Worm (Caenorhabditis elegans) whole organism, L3 larva: Measurements from ENCODE around the gene F39G3.3.
"Not testable (repeated sequence)": the region's sequence is repeated elsewhere in the genome, so short reads cannot be mapped to it uniquely, and the experiment has no call there.

Experiments
- ama-1 ChIP-seq: fragments of 150-350 bp; optimal IDR thresholded peaks from 2 replicates; lab custom pipeline; 2018
- elt-1 ChIP-seq: fragments of 150-350 bp; optimal IDR thresholded peaks from 2 replicates; lab custom pipeline; 2014; ENCODE audit warnings: missing biosample characterization, missing genetic modification characterization
- lin-39 ChIP-seq: fragments of 150-350 bp; optimal IDR thresholded peaks from 2 replicates; lab custom pipeline; 2018; ENCODE audit warnings: missing biosample characterization, missing genetic modification reagents, missing genetic modification characterization
- nhr-11 ChIP-seq: fragments of 150-350 bp; optimal IDR thresholded peaks from 2 replicates; lab custom pipeline; 2014; ENCODE audit warnings: missing biosample characterization, missing genetic modification characterization
- nhr-237 ChIP-seq: fragments of 150-350 bp; optimal IDR thresholded peaks from 2 replicates; lab custom pipeline; 2014; ENCODE audit warnings: missing biosample characterization, missing genetic modification characterization
- nhr-25 ChIP-seq: sonication (generic microtip); optimal IDR thresholded peaks from 2 replicates; lab custom pipeline; 2017; ENCODE audit warnings: missing biosample characterization, missing genetic modification characterization
- nhr-76 ChIP-seq: fragments of 150-350 bp; sonication (generic microtip); optimal IDR thresholded peaks from 5 replicates; lab custom pipeline; 2014; ENCODE audit warnings: missing biosample characterization, missing genetic modification characterization
- unc-39 ChIP-seq: sonication (generic microtip); optimal IDR thresholded peaks from 4 replicates; lab custom pipeline; 2017; ENCODE audit warnings: missing biosample characterization, missing genetic modification characterization
- zag-1 ChIP-seq: fragments of 150-350 bp; optimal IDR thresholded peaks from 2 replicates; lab custom pipeline; 2014; ENCODE audit warnings: missing biosample characterization, missing genetic modification characterization
- ztf-11 ChIP-seq: fragments of 150-350 bp; optimal IDR thresholded peaks from 2 replicates; lab custom pipeline; 2014; ENCODE audit warnings: missing biosample characterization, missing genetic modification characterization
- ztf-4 ChIP-seq: fragments of 150-350 bp; optimal IDR thresholded peaks from 2 replicates; lab custom pipeline; 2014; ENCODE audit warnings: missing biosample characterization, missing genetic modification characterization

- TF ChIP-seq ama-1 (lab: Kevin White, UChicago); nhr-76; elt-1; nhr-237 (tag; lab: Kevin White, UChicago); unc-39; nhr-11 (tag; lab: Kevin White, UChicago); nhr-25; ztf-4 (tag; lab: Kevin White, UChicago); zag-1 (tag; lab: Kevin White, UChicago); lin-39 (tag; lab: Kevin White, UChicago); ztf-11 (tag; lab: Kevin White, UChicago): not testable (repeated sequence)
Measured at ce11 chrV:4760674-4761073, 29.0 kb downstream of the F39G3.3 start, which contains the start of gene bgnt-1.4.
